Fruit fly (Drosophila melanogaster): ENCODE measurements around the gene Cog8.

The Cog8 gene

DNA sequence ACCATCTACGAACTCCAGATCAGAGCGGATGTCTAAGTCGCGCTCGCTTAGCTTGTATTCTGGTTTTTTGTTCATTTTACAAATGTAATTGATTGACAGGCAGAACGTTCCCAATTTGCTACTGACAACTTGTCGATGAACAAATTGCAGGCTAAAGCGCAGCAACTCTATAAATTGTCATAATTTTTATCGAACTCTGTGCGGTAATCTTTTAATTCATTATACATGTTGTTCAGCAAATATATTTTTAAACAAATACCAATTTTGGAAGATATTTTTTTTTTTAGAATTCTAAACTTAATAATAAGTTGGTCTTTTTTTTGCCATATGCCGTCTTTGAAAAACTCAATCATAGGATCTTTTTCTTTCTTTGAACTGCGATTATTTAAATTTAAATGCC lies 22.4 kb upstream of the Cog8 start, which contains the start of gene CG14930:
Gene CG14930, minus strand, starts transcription at position 101 of the 400 bp plus-strand sequence.
- TF ChIP-seq D1 (tag; optimal IDR thresholded peaks at IDR 0.05) (no peak), CG9948 (tag; optimal IDR thresholded peaks at IDR 0.05) (no peak), CG13204 (GFP tag; optimal IDR thresholded peaks at IDR 0.05) (no peak), CG34367 (tag; optimal IDR thresholded peaks at IDR 0.05) (no peak), Snoo (tag; optimal IDR thresholded peaks at IDR 0.05) (no peak), rn (GFP tag; IDR thresholded peaks at IDR 0.05) (no peak)

- TF ChIP-seq Snoo (tag; optimal IDR thresholded peaks at IDR 0.05) (no peak), CG17806 (tag; optimal IDR thresholded peaks at IDR 0.05) (no peak), CG34367 (tag; optimal IDR thresholded peaks at IDR 0.05) (no peak), CG8159 (tag; optimal IDR thresholded peaks at IDR 0.05) (no peak), CG10348 (GFP tag; IDR thresholded peaks at IDR 0.05) (no peak), D1 (tag; optimal IDR thresholded peaks at IDR 0.05) (no peak), Ets98B (GFP tag; IDR thresholded peaks at IDR 0.05) (no peak), CG12605 (GFP tag; IDR thresholded peaks at IDR 0.05) (no peak), rn (GFP tag; IDR thresholded peaks at IDR 0.05) (no peak), CG9948 (tag; optimal IDR thresholded peaks at IDR 0.05) (no peak), CG14655 (GFP tag; optimal IDR thresholded peaks at IDR 0.05) (no peak)
These were observed 20.8 kb upstream of the Cog8 start, which contains the start of gene CG14929 for dm6 chr2L:11519532-11519931. Gene CG14929, plus strand, starts transcription at chr2L:11519832.

DNA sequence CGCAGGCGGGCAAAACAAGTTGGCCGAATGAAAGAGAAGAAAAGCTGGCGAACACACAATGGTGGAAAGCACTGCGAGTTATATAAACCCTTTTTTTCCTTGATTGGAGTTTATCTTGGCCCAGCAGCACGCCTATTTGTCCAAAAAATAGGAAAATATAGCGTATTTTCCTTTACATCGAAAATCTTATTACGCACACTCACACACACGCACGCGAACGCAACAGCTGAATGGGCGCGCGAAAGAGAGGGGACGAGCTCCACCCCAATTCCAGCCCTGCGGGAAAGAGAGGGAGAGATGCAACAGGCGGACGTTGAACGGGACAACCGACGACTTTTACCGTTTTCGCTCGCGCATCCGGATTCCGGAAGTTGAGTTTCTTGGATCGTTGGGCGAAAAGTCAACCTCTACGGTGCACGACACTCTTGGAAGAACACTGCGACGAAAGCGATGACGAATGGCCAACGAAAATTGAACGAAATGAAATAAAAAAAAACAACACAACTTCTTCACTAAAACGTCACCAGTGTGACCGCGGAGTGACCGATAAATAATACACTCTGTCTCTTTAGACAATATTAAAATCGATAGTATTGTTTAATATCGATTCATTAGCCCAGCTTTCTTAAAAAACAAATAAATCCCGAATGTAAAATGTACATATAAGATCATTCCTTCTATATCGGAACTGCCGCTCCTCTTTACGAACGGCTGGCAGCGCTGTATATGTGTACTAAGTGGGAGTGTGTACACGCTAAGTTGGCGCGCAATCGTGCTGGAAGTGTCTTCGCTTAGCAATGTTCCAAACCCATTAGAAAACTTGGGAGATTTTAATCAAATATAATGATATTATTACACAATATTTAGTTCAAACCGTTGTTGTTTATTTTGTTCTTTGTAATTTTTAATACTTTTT lies 18.0 kb upstream of the Cog8 start, which contains the start of the genes Dlg5 and CG4970:
Gene Dlg5, minus strand, starts transcription at position 556 of the 916 bp plus-strand sequence.
Gene CG4970, plus strand, starts transcription at position 866 of the 916 bp plus-strand sequence.
- no peak for TF ChIP-seq D1 (tag; optimal IDR thresholded peaks at IDR 0.05)
- TF ChIP-seq fd96Ca (GFP tag; IDR thresholded peaks at IDR 0.05) = no peak
- 0 out of 2 replicates have a peak, but pooled peaks have one; percentile 11 for TF ChIP-seq Ets98B (GFP tag; IDR thresholded peaks at IDR 0.05)
- no peak for TF ChIP-seq Pif1A (GFP tag; optimal IDR thresholded peaks at IDR 0.05)
- no peak for TF ChIP-seq gl (tag; optimal IDR thresholded peaks at IDR 0.05)
- peak; percentile 67 for TF ChIP-seq CG12605 (GFP tag; IDR thresholded peaks at IDR 0.05)
- peak; percentile 25 for TF ChIP-seq CG34367 (tag; optimal IDR thresholded peaks at IDR 0.05)
- no peak for TF ChIP-seq CG8159 (tag; optimal IDR thresholded peaks at IDR 0.05)
- peak; percentile 64; the same call in 1 of the 3 replicates for TF ChIP-seq CG4496 (GFP tag; IDR thresholded peaks at IDR 0.05)
- no peak for TF ChIP-seq Pif1B (GFP tag; optimal IDR thresholded peaks at IDR 0.05)
- no peak for TF ChIP-seq rn (GFP tag; IDR thresholded peaks at IDR 0.05)
- TF ChIP-seq EcR (GFP tag; optimal IDR thresholded peaks at IDR 0.05) = peak; percentile 73
- TF ChIP-seq CG17806 (tag; optimal IDR thresholded peaks at IDR 0.05) = no peak
- no peak for TF ChIP-seq CG13204 (GFP tag; optimal IDR thresholded peaks at IDR 0.05)
- no peak for TF ChIP-seq CG10348 (GFP tag; IDR thresholded peaks at IDR 0.05)
- no peak for TF ChIP-seq CG32121 (GFP tag; IDR thresholded peaks at IDR 0.05)
- TF ChIP-seq Snoo (tag; optimal IDR thresholded peaks at IDR 0.05) = no peak
- TF ChIP-seq CG8301 (tag; optimal IDR thresholded peaks at IDR 0.05) = no peak
- no peak for TF ChIP-seq CG15710 (tag; optimal IDR thresholded peaks at IDR 0.05)
- TF ChIP-seq CG14655 (GFP tag; optimal IDR thresholded peaks at IDR 0.05) = no peak
- no peak for TF ChIP-seq CG9948 (tag; optimal IDR thresholded peaks at IDR 0.05)

DNA sequence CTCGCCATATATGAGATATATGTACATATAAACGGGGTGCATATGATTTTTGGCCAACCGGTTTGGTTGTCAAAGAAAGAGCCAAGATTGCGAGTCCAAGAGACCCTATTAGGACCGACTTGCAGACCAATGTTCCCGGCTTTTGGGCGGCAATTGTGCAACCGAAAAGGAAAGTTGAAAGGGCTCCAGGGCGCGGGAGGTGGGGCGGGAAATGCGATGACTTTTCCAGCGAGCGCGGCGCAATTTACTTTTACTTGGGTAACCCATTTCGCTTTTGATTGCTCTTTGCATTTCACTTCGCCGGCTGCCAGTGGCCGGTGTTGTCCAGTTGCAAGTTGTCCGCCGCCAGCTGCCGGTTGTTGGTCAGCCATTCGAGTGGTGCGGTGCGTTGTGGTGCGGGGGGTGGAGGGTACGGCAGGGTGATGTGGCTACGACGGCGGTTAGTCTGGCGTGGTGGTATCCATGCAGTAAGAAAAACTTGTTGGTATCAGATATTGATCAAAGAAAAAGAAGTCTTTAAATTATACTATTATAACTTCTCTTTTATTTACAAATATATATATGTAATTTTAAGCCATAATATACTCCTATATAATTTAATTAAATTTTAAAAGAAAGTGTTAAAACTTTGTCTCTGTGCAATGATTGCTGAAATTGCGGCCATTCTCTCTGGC lies 6.3 kb upstream of the Cog8 start:
- TF ChIP-seq Snoo (tag; optimal IDR thresholded peaks at IDR 0.05) (no peak), fd96Ca (GFP tag; IDR thresholded peaks at IDR 0.05) (peak; percentile 61; the same call in 1 of the 3 replicates), rn (GFP tag; IDR thresholded peaks at IDR 0.05) (no peak), Ets98B (GFP tag; IDR thresholded peaks at IDR 0.05) (peak; percentile 80), gl (tag; optimal IDR thresholded peaks at IDR 0.05) (no peak), CG8159 (tag; optimal IDR thresholded peaks at IDR 0.05) (no peak), CG10348 (GFP tag; IDR thresholded peaks at IDR 0.05) (no peak), CG4496 (GFP tag; IDR thresholded peaks at IDR 0.05) (peak; percentile 60; the same call in 2 of the 3 replicates), CG32121 (GFP tag; IDR thresholded peaks at IDR 0.05) (peak; percentile 81), CG34367 (tag; optimal IDR thresholded peaks at IDR 0.05) (no peak), CG12605 (GFP tag; IDR thresholded peaks at IDR 0.05) (no peak), Pif1B (GFP tag; optimal IDR thresholded peaks at IDR 0.05) (no peak)

DNA sequence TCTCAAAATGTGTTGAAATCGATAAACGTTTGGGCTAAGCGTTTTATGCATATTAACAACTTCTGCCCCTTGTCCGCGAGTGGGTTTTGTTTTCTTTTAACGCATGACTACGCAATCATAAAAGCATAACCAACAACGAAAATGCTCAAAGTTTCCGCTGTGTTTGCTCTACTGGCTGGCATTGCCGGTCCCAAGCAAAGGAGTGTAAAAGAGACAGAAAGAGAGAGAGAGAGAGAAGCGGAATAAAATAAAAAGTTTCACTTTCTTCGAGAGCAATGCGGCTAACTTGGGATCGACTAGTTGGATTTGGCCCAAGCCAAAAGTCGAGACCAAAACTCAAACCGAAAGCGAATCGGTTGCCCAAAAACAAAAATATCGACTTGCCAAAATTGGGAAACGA lies 4.0 kb upstream of the Cog8 start:
- TF ChIP-seq D1 (tag; optimal IDR thresholded peaks at IDR 0.05) (no peak), CG34367 (tag; optimal IDR thresholded peaks at IDR 0.05) (no peak), Pif1A (GFP tag; optimal IDR thresholded peaks at IDR 0.05) (no peak), CG8301 (tag; optimal IDR thresholded peaks at IDR 0.05) (no peak), EcR (GFP tag; optimal IDR thresholded peaks at IDR 0.05) (no peak), CG4496 (GFP tag; IDR thresholded peaks at IDR 0.05) (no peak), CG17806 (tag; optimal IDR thresholded peaks at IDR 0.05) (no peak)

Data from whole organism, pupa.